Fruit fly (Drosophila melanogaster) whole organism, embryonic: ENCODE measurements around the gene CG43980.

ENCODE experiments used
- Atf6 ChIP-seq: fragments of 200-800 bp; sonication (Bioruptor generic); IDR thresholded peaks from 2 replicates; pipeline ENCODE4 v1.3.6; 2022; ENCODE audit warnings: missing biosample characterization, missing genetic modification characterization
- Bgb ChIP-seq: fragments of 200-800 bp; sonication (Bioruptor generic); IDR thresholded peaks from 2 replicates; pipeline ENCODE4 v1.3.6; 2022; ENCODE audit warnings: missing biosample characterization, missing genetic modification characterization; ENCODE audit not compliant: partially characterized antibody
- C15 ChIP-seq: fragments of 200-800 bp; sonication (Bioruptor generic); IDR thresholded peaks from 3 replicates; pipeline ENCODE4 v1.3.6; 2022; ENCODE audit warnings: missing biosample characterization, missing genetic modification characterization
- CG7839 ChIP-seq: fragments of 200-800 bp; sonication (Bioruptor generic); optimal IDR thresholded peaks from 3 replicates; lab custom pipeline; 2018; ENCODE audit warnings: missing biosample characterization, mild to moderate bottlenecking, missing genetic modification characterization, moderate library complexity
- CG8290 ChIP-seq, 3 experiments: fragments of 200-800 bp; sonication (Bioruptor generic); optimal IDR thresholded peaks; 2 replicates each; lab custom pipeline; 2016 to 2019; ENCODE audit warnings: missing biosample characterization in 3 of 3, missing genetic modification characterization in 3 of 3, mild to moderate bottlenecking in 2 of 3, moderate library complexity in 1 of 3
- Hr78 ChIP-seq, 2 experiments: fragments of 200-800 bp in 1 of 2; fragments of >200 bp in 1 of 2; sonication (Bioruptor generic) in 1 of 2; optimal IDR thresholded peaks; 2 replicates each; lab custom pipeline; 2017 to 2019; ENCODE audit warnings: missing biosample characterization in 2 of 2, missing genetic modification characterization in 2 of 2, mild to moderate bottlenecking in 1 of 2, moderate library complexity in 1 of 2
- NC2β ChIP-seq: fragments of 200-800 bp; sonication (Bioruptor generic); optimal IDR thresholded peaks from 2 replicates; lab custom pipeline; 2016; ENCODE audit warnings: missing biosample characterization, missing genetic modification characterization
- Usf ChIP-seq: fragments of 200-800 bp; sonication (Bioruptor generic); optimal IDR thresholded peaks from 2 replicates; lab custom pipeline; 2017; ENCODE audit warnings: missing genotype, missing biosample characterization, missing genetic modification characterization
- bbx ChIP-seq: fragments of 200-800 bp; sonication (Bioruptor generic); IDR thresholded peaks from 2 replicates; pipeline ENCODE4 v1.3.6; 2022; ENCODE audit warnings: missing biosample characterization, missing genetic modification characterization; ENCODE audit not compliant: partially characterized antibody
- da ChIP-seq: fragments of 200-800 bp; sonication (Bioruptor generic); optimal IDR thresholded peaks from 2 replicates; lab custom pipeline; 2016; ENCODE audit warnings: missing biosample characterization, missing genetic modification characterization
- pzg ChIP-seq: fragments of 200-800 bp; sonication (Bioruptor generic); optimal IDR thresholded peaks from 3 replicates; lab custom pipeline; 2018; ENCODE audit warnings: missing biosample characterization, mild to moderate bottlenecking, missing genetic modification characterization, moderate library complexity

DNA sequence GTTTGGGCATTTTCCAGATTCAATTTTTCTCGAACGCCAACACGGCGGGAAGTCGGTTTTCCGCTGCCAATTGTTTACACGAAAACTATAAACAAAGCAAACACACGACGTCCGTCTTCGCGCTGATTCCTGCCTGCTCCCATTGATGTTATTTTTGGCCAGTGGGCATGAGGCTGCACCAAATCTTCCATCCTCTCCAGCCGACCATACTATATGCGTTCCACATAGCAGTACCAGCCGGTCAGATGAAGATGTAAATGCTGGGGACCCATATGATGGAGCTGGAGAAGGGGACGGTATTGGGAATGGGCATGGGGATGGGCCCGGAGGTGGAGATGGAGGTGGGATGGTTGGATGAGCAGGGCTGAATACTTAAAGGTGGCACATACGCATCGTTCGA, 22.8 kb downstream of the CG43980 start:
- no peak for TF ChIP-seq CG8290 (GFP tag; optimal IDR thresholded peaks at IDR 0.05; lab: Kevin White, UChicago)
- TF ChIP-seq CG8290 (tag; optimal IDR thresholded peaks at IDR 0.05; lab: Kevin White, UChicago) = no peak
- no peak for TF ChIP-seq bbx (GFP tag; lab: Robert Waterston, UW)
- TF ChIP-seq Hr78 (GFP tag; optimal IDR thresholded peaks at IDR 0.05; lab: Kevin White, UChicago) = no peak
- TF ChIP-seq Usf (GFP tag; lab: Kevin White, UChicago) = no peak
- no peak for TF ChIP-seq NC2β (GFP tag; lab: Kevin White, UChicago)
- TF ChIP-seq Atf6 (GFP tag; lab: Robert Waterston, UW) = no peak
- no peak for TF ChIP-seq Bgb (GFP tag; lab: Robert Waterston, UW)
- TF ChIP-seq CG7839 = no peak
- no peak for TF ChIP-seq C15 (GFP tag; lab: Robert Waterston, UW)
- no peak for TF ChIP-seq da
- TF ChIP-seq pzg (GFP tag; lab: Kevin White, UChicago) = no peak
